Worm (Caenorhabditis elegans): ENCODE measurements around the gene wrt-3.

The wrt-3 gene

DNA sequence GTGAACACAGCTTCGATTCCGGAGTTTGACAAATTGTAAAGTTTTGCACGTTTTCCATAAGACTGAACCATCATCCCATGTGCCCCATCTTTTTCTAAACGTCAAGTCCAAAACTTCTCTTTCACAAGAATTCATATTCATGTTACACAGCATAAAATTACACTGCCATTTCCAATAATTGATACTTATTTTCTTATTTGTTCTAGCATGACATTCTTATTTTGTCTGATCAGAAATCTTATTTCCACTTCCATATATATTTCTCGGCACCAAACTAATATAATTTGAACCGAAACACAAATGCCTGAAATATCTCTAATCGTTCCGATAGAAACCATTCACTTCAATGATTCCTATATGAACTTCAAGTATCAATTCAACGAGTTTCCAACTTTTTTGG lies 8.7 kb upstream of the wrt-3 start, which contains the start of gene sru-2:
sru-2 (plus strand) TSS at position 301 of the 400 bp plus-strand sequence.
- TF ChIP-seq tbx-8 (GFP tag; optimal IDR thresholded peaks at IDR 0.05) (no peak), M03D4.4 (tag; optimal IDR thresholded peaks at IDR 0.05) (no peak), ham-2 (GFP tag; optimal IDR thresholded peaks at IDR 0.05) (no peak), lin-13 (tag; optimal IDR thresholded peaks at IDR 0.05) (no peak), lsy-2 (tag; optimal IDR thresholded peaks at IDR 0.05) (no peak)

DNA sequence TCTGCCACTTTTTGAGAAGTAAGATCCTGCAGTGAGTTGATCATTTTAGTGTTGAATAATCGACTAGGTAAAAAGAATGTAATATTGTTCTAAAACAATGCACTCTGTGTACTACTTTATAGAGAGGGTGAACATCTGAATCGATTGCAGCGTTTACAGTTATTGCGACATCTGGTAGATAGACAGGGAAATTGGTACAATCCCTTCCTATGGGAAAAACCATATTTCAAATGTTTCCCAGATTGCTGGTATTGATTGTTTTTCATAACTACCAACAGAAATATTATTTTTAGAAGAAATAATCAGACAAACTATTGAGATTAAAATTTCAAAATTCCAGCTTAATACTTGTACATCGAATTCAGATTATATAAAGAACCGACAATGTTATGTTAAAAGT lies 7.8 kb upstream of the wrt-3 start, which contains the start of gene gadr-2:
gadr-2 (minus strand) TSS at position 101 of the 400 bp plus-strand sequence.
- TF ChIP-seq snpc-4 (tag; optimal IDR thresholded peaks at IDR 0.05) (no peak), drap-1 (GFP tag; optimal IDR thresholded peaks at IDR 0.05) (no peak), nhr-76 (tag; optimal IDR thresholded peaks at IDR 0.05) (no peak), zip-8 (tag; optimal IDR thresholded peaks at IDR 0.05) (no peak), cnd-1 (tag; optimal IDR thresholded peaks at IDR 0.05) (no peak), nhr-237 (tag; optimal IDR thresholded peaks at IDR 0.05) (no peak), mep-1 (tag; optimal IDR thresholded peaks at IDR 0.05) (no peak), pha-4 (tag; optimal IDR thresholded peaks at IDR 0.05) (no peak), ces-1 (GFP tag; optimal IDR thresholded peaks at IDR 0.05) (no peak), blmp-1 (tag; optimal IDR thresholded peaks at IDR 0.05) (no peak), lsy-2 (tag; optimal IDR thresholded peaks at IDR 0.05) (no peak), elt-1 (tag; optimal IDR thresholded peaks at IDR 0.05; ENCODE audit: borderline replicate concordance, insufficient read depth) (no peak), mab-5 (tag; optimal IDR thresholded peaks at IDR 0.05) (no peak)

DNA sequence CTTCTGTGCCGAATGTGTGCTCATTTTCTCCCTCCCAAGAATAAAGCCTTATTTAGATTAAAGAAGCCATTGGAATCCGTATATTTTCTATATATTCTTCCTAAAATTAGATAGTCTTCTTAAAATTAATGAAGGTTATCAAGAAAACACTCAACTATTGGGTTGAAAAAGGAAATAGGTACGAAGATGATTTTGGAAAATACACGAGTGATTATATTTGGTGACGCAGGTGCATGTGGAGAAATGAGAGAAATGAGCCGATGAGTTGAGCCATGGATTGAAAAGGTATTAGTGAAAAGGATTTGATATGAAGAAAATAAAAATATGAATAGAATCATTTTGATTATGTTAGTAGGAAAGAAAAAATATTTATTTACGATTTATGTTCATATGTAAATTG lies 3.7 kb upstream of the wrt-3 start, which contains the start of gene cng-3:
cng-3 (minus strand) TSS at position 102 of the 400 bp plus-strand sequence.
- no peak for TF ChIP-seq unc-62 (GFP tag; optimal IDR thresholded peaks at IDR 0.05)
- no peak for TF ChIP-seq nhr-28 (tag; optimal IDR thresholded peaks at IDR 0.05)
- TF ChIP-seq lin-13 (tag; optimal IDR thresholded peaks at IDR 0.05), result no peak
- no peak for TF ChIP-seq tbx-8 (GFP tag; optimal IDR thresholded peaks at IDR 0.05)
- no peak for TF ChIP-seq ceh-83 (GFP tag; optimal IDR thresholded peaks at IDR 0.05)
- no peak for TF ChIP-seq unc-120 (tag; optimal IDR thresholded peaks at IDR 0.05; ENCODE audit: poor library complexity, severe bottlenecking)
- TF ChIP-seq sem-2 (GFP tag; optimal IDR thresholded peaks at IDR 0.05), result no peak
- no peak for TF ChIP-seq lsy-2 (tag; optimal IDR thresholded peaks at IDR 0.05)
- TF ChIP-seq sptf-1 (tag; optimal IDR thresholded peaks at IDR 0.05), result no peak
- no peak for TF ChIP-seq cnd-1 (tag; optimal IDR thresholded peaks at IDR 0.05)
- no peak for TF ChIP-seq ham-2 (GFP tag; optimal IDR thresholded peaks at IDR 0.05)
- TF ChIP-seq lin-32 (GFP tag; optimal IDR thresholded peaks at IDR 0.05), result no peak
- TF ChIP-seq elt-1 (tag; optimal IDR thresholded peaks at IDR 0.05; ENCODE audit: borderline replicate concordance, insufficient read depth), result no peak
- no peak for TF ChIP-seq mls-2 (tag; optimal IDR thresholded peaks at IDR 0.05)
- no peak for TF ChIP-seq blmp-1 (tag; optimal IDR thresholded peaks at IDR 0.05)
- TF ChIP-seq hlh-1 (tag; optimal IDR thresholded peaks at IDR 0.05), result no peak
- TF ChIP-seq pha-4 (tag; optimal IDR thresholded peaks at IDR 0.05), result no peak
- no peak for TF ChIP-seq ceh-43 (GFP tag; optimal IDR thresholded peaks at IDR 0.05)
- TF ChIP-seq unc-39 (tag; optimal IDR thresholded peaks at IDR 0.05), result no peak
- TF ChIP-seq nhr-237 (tag; optimal IDR thresholded peaks at IDR 0.05), result no peak

DNA sequence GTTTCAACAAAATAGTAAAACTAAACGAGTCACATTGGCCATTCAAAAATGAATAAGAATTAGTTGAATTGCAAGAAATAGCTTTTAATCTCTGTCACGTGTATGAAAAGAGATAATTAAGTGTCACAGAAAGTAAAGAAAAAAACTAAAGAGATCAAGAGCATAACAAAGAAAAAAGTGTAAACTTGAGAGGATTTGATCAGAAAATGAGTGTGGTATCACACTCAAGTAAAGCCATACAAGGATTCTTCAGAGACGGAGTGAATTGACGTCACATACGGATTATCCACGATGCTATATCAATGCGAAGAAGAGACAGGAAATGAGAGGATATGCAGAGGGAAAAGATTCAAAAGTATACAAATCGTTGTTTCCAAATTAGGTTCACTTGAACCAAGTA lies 8.0 kb downstream of the wrt-3 start:
- TF ChIP-seq mep-1 (tag; optimal IDR thresholded peaks at IDR 0.05), result no peak
- no peak for TF ChIP-seq ceh-39 (tag; optimal IDR thresholded peaks at IDR 0.05)
- TF ChIP-seq hlh-1 (tag; optimal IDR thresholded peaks at IDR 0.05), result no peak
- no peak for TF ChIP-seq ceh-83 (GFP tag; optimal IDR thresholded peaks at IDR 0.05)
- no peak for TF ChIP-seq nhr-237 (tag; optimal IDR thresholded peaks at IDR 0.05)
- TF ChIP-seq nhr-76 (tag; optimal IDR thresholded peaks at IDR 0.05), result no peak
- TF ChIP-seq flh-1 (GFP tag; optimal IDR thresholded peaks at IDR 0.05), result no peak
- TF ChIP-seq ztf-11 (tag; optimal IDR thresholded peaks at IDR 0.05), result no peak
- TF ChIP-seq ceh-43 (GFP tag; optimal IDR thresholded peaks at IDR 0.05), result no peak
- no peak for TF ChIP-seq M03D4.4 (tag; optimal IDR thresholded peaks at IDR 0.05)
- TF ChIP-seq nhr-2 (tag; optimal IDR thresholded peaks at IDR 0.05), result no peak
- no peak for TF ChIP-seq mls-2 (tag; optimal IDR thresholded peaks at IDR 0.05)
- no peak for TF ChIP-seq bed-3 (GFP tag; optimal IDR thresholded peaks at IDR 0.05)
- no peak for TF ChIP-seq blmp-1 (tag; optimal IDR thresholded peaks at IDR 0.05)
- no peak for TF ChIP-seq zip-8 (tag; optimal IDR thresholded peaks at IDR 0.05)
- no peak for TF ChIP-seq ham-2 (GFP tag; optimal IDR thresholded peaks at IDR 0.05)
- TF ChIP-seq unc-62 (GFP tag; optimal IDR thresholded peaks at IDR 0.05), result no peak
- no peak for TF ChIP-seq nhr-12 (tag; optimal IDR thresholded peaks at IDR 0.05)
